Fruit fly (Drosophila melanogaster): ENCODE measurements around the gene CG1265.

DNA sequence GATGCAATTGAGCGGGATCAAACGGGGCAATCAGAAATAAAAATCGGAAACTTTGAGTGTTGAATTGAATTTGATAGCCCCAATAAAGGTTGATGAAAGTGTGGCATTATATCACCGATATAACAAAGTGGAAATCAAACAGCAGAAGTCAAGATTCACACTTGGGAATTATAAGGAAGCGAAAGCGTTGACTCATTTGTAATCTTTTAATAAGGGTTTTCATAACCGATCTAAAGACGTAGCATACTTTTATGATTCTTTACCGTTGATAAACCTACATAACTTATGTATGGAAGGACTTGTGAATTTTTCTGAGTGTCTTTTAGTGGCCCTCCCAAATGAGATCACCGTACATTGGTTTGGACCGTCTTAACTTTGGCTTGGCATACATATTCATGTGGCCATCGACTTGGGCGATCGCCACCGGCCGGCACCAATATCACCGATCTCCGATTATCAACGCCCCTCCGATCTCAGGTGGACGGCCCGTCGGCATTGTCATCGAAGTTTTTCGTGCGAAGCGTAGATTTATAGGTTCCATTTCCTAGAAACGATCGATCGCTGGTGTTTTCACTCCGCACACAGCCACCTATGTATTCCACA lies 25.1 kb upstream of the CG1265 start:
- TF ChIP-seq OdsH (GFP tag; optimal IDR thresholded peaks at IDR 0.05) (no peak), dl (GFP tag; optimal IDR thresholded peaks at IDR 0.05; ENCODE audit: insufficient read depth in 1 of 2, partially characterized antibody in 2 of 2) (no peak), h (GFP tag; optimal IDR thresholded peaks at IDR 0.05) (no peak), pan (optimal IDR thresholded peaks at IDR 0.05) (no peak), Hr83 (GFP tag; optimal IDR thresholded peaks at IDR 0.05; ENCODE audit: poor library complexity, severe bottlenecking) (no peak), Mio (GFP tag; optimal IDR thresholded peaks at IDR 0.05) (no peak), GATAd (GFP tag; optimal IDR thresholded peaks at IDR 0.05) (no peak), Hnf4 (GFP tag; optimal IDR thresholded peaks at IDR 0.05) (no peak), HLH106 (tag; optimal IDR thresholded peaks at IDR 0.05) (no peak)

Data from whole organism, wandering third instar larva.